Worm (Caenorhabditis elegans) whole organism, L1 larva: ENCODE measurements around the gene F53A2.9.

Experiments
- C16A3.4 ChIP-seq: fragments of 150-350 bp; optimal IDR thresholded peaks from 2 replicates; lab custom pipeline; 2014; ENCODE audit warnings: missing biosample characterization, missing genetic modification characterization
- F16B12.6 ChIP-seq: fragments of 150-350 bp; optimal IDR thresholded peaks from 2 replicates; lab custom pipeline; 2014; ENCODE audit warnings: missing biosample characterization, missing genetic modification characterization
- aha-1 ChIP-seq: fragments of 150-350 bp; optimal IDR thresholded peaks from 2 replicates; lab custom pipeline; 2014; ENCODE audit warnings: missing biosample characterization, missing genetic modification characterization
- alr-1 ChIP-seq: fragments of 200-800 bp; sonication (Bioruptor generic); optimal IDR thresholded peaks from 2 replicates; lab custom pipeline; 2018; ENCODE audit warnings: borderline replicate concordance, mild to moderate bottlenecking, missing genetic modification characterization, missing compliant biosample characterization
- aly-2 ChIP-seq: fragments of 150-350 bp; optimal IDR thresholded peaks from 2 replicates; lab custom pipeline; 2014; ENCODE audit warnings: missing biosample characterization, missing genetic modification characterization
- ama-1 ChIP-seq: fragments of 150-350 bp; optimal IDR thresholded peaks from 2 replicates; lab custom pipeline; 2014
- ceh-63 ChIP-seq: fragments of 200-800 bp; sonication (Bioruptor generic); optimal IDR thresholded peaks from 2 replicates; lab custom pipeline; 2018; ENCODE audit warnings: mild to moderate bottlenecking, missing genetic modification characterization, missing compliant biosample characterization
- ces-1 ChIP-seq: fragments of 150-350 bp; optimal IDR thresholded peaks from 2 replicates; lab custom pipeline; 2014; ENCODE audit warnings: missing biosample characterization, missing genetic modification reagents, missing genetic modification characterization
- efl-1 ChIP-seq, 4 experiments: fragments of 150-350 bp; optimal IDR thresholded peaks in 3 of 4; peaks in 1 of 4; 1 replicate in 1 of 4; 2 replicates in 3 of 4; lab custom pipeline; 2014; ENCODE audit warnings: missing biosample characterization in 2 of 4, missing genetic modification characterization in 2 of 4, missing genetic modification reagents in 2 of 4
- egl-13 ChIP-seq: sonication (generic microtip); optimal IDR thresholded peaks from 2 replicates; lab custom pipeline; 2016; ENCODE audit warnings: missing genotype, missing genetic modification reagents, missing genetic modification characterization, missing compliant biosample characterization
- fkh-8 ChIP-seq: sonication (generic microtip); optimal IDR thresholded peaks from 2 replicates; lab custom pipeline; 2016; ENCODE audit warnings: mild to moderate bottlenecking, missing genetic modification characterization, missing compliant biosample characterization
- grh-1 ChIP-seq: fragments of 200-800 bp; sonication (Bioruptor generic); IDR thresholded peaks from 2 replicates; pipeline ENCODE4 v1.3.6; 2022; ENCODE audit warnings: missing genetic modification reagents, missing genetic modification characterization, missing compliant biosample characterization
- hpl-2 ChIP-seq: fragments of 150-350 bp; optimal IDR thresholded peaks from 2 replicates; lab custom pipeline; 2014; ENCODE audit warnings: missing biosample characterization, missing genetic modification reagents, missing genetic modification characterization
- irx-1 ChIP-seq: sonication (generic microtip); optimal IDR thresholded peaks from 2 replicates; lab custom pipeline; 2016; ENCODE audit warnings: missing genetic modification characterization, missing compliant biosample characterization
- lin-39 ChIP-seq: fragments of 150-350 bp; optimal IDR thresholded peaks from 2 replicates; lab custom pipeline; 2014; ENCODE audit warnings: missing biosample characterization, missing genetic modification reagents, missing genetic modification characterization
- lir-3 ChIP-seq: sonication (generic microtip); optimal IDR thresholded peaks from 2 replicates; lab custom pipeline; 2016; ENCODE audit warnings: mild to moderate bottlenecking, missing genetic modification characterization, moderate library complexity, missing compliant biosample characterization; ENCODE audit not compliant: poor library complexity
- mdl-1 ChIP-seq, 2 experiments: fragments of 150-350 bp; optimal IDR thresholded peaks; 2 replicates each; lab custom pipeline; 2014 to 2017; ENCODE audit warnings: missing biosample characterization in 2 of 2, missing genetic modification characterization in 2 of 2, inconsistent platforms in 1 of 2
- nhr-11 ChIP-seq: fragments of 150-350 bp; optimal IDR thresholded peaks from 2 replicates; lab custom pipeline; 2014; ENCODE audit warnings: missing biosample characterization, missing genetic modification characterization
- nhr-28 ChIP-seq: fragments of 150-350 bp; optimal IDR thresholded peaks from 2 replicates; lab custom pipeline; 2014; ENCODE audit warnings: missing biosample characterization, missing genetic modification characterization
- nhr-47 ChIP-seq: sonication (generic microtip); optimal IDR thresholded peaks from 2 replicates; lab custom pipeline; 2016; ENCODE audit warnings: mild to moderate bottlenecking, missing genetic modification characterization, moderate library complexity, missing compliant biosample characterization
- nhr-77 ChIP-seq: fragments of 150-350 bp; optimal IDR thresholded peaks from 2 replicates; lab custom pipeline; 2014; ENCODE audit warnings: missing biosample characterization, missing genetic modification characterization
- nhr-85 ChIP-seq: sonication (generic microtip); peaks from one replicate; lab custom pipeline; 2016; ENCODE audit warnings: missing genetic modification characterization, inconsistent platforms, missing compliant biosample characterization
- pax-3 ChIP-seq: fragments of 200-800 bp; sonication (Bioruptor generic); optimal IDR thresholded peaks from 2 replicates; lab custom pipeline; 2018; ENCODE audit warnings: mild to moderate bottlenecking, missing genetic modification characterization, moderate library complexity, missing compliant biosample characterization
- rnt-1 ChIP-seq: sonication (generic microtip); optimal IDR thresholded peaks from 2 replicates; lab custom pipeline; 2016; ENCODE audit warnings: mild to moderate bottlenecking, missing genetic modification characterization, moderate library complexity, missing compliant biosample characterization
- skn-1 ChIP-seq: fragments of 150-350 bp; optimal IDR thresholded peaks from 2 replicates; lab custom pipeline; 2014; ENCODE audit warnings: missing biosample characterization, missing genetic modification characterization
- snu-23 ChIP-seq: sonication (generic microtip); optimal IDR thresholded peaks from 2 replicates; lab custom pipeline; 2016; ENCODE audit warnings: missing genetic modification characterization, missing compliant biosample characterization
- sox-4 ChIP-seq: sonication (generic microtip); optimal IDR thresholded peaks from 2 replicates; lab custom pipeline; 2016; ENCODE audit warnings: missing genetic modification characterization, missing compliant biosample characterization
- sup-37 ChIP-seq: fragments of 200-800 bp; sonication (Bioruptor generic); optimal IDR thresholded peaks from 2 replicates; lab custom pipeline; 2018; ENCODE audit warnings: mild to moderate bottlenecking, missing genetic modification characterization, missing compliant biosample characterization
- swsn-7 ChIP-seq: sonication (generic microtip); optimal IDR thresholded peaks from 2 replicates; lab custom pipeline; 2016; ENCODE audit warnings: missing genetic modification characterization, missing compliant biosample characterization
- tlp-1 ChIP-seq: fragments of 150-350 bp; optimal IDR thresholded peaks from 2 replicates; lab custom pipeline; 2014; ENCODE audit warnings: missing biosample characterization, missing genetic modification characterization
- unc-130 ChIP-seq: fragments of 150-350 bp; optimal IDR thresholded peaks from 2 replicates; lab custom pipeline; 2017; ENCODE audit warnings: missing biosample characterization, missing genetic modification characterization, inconsistent platforms
- unc-30 ChIP-seq: sonication (generic microtip); optimal IDR thresholded peaks from 2 replicates; lab custom pipeline; 2017; ENCODE audit warnings: missing biosample characterization, missing genetic modification characterization
- xbp-1 ChIP-seq: sonication (generic microtip); optimal IDR thresholded peaks from 2 replicates; lab custom pipeline; 2016; ENCODE audit warnings: missing genetic modification characterization, missing compliant biosample characterization
- zag-1 ChIP-seq: fragments of 150-350 bp; optimal IDR thresholded peaks from 2 replicates; lab custom pipeline; 2014; ENCODE audit warnings: missing biosample characterization, missing genetic modification characterization
- ztf-11 ChIP-seq, 2 experiments: sonication (generic microtip); optimal IDR thresholded peaks; 2 replicates each; lab custom pipeline; 2016 to 2017; ENCODE audit warnings: missing genetic modification characterization in 2 of 2, missing biosample characterization in 1 of 2, missing compliant biosample characterization in 1 of 2
- ztf-4 ChIP-seq: fragments of 150-350 bp; optimal IDR thresholded peaks from 2 replicates; lab custom pipeline; 2014; ENCODE audit warnings: missing biosample characterization, missing genetic modification characterization

F53A2.9 gene

DNA sequence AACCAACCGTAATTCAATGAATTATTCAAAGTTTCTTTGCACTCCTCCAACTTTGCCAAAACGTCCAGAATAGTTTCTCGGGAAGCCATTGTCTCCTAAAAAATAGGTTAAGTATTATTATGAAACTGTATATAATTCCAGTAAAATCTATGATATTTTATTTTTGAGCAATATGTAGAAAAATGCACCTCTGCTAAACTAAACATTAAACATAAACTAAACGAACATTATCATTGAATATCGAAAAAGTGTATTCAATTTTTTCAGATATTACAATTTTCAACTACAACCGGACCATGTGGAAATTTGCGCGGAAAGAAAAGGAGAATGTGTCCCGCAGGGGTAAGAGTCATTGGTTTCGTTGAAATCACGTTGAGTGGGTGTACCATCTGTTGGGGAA is 19.5 kb downstream of the F53A2.9 start, which contains the start of gene F53A2.3:
TSS of gene F53A2.3 (minus strand) at position 101 of the 400 bp plus-strand sequence.
- TF ChIP-seq unc-30 (no peak), hpl-2 (GFP tag; lab: Kevin White, UChicago) (no peak), ztf-4 (tag; lab: Kevin White, UChicago) (no peak), lir-3 (tag; lab: Kevin White, UChicago) (no peak), sox-4 (no peak), irx-1 (tag; lab: Kevin White, UChicago) (no peak), snu-23 (no peak), aly-2 (tag; lab: Kevin White, UChicago) (no peak), efl-1 (optimal IDR thresholded peaks at IDR 0.05; lab: Kevin White, UChicago) (no peak), efl-1 (GFP tag; optimal IDR thresholded peaks at IDR 0.05 in 1 of 2; lab: Kevin White, UChicago) (no peak), nhr-85 (tag; lab: Kevin White, UChicago) (no peak)
- TF ChIP-seq, all 84 proteins: peak for 0

DNA sequence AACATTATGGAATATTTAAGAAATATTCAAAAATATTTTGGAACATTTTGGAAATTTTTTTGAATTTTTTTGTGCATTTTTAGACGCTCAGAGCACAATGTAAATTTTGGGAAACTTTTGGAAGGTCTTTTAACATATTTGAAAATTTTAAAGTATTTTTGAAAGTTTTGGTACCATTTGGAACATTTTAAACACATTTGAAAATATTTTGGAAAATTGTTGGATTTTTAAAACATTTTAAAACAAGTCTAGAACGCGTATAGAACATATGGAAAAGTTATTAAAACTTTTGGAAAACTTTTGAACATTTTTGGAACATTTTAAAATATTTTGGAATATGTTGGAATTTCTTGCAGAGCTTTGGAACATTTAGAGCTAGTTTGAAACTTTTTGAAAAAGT is 25.4 kb downstream of the F53A2.9 start, which contains the start of gene sdz-20:
TSS of gene sdz-20 (plus strand) at position 301 of the 400 bp plus-strand sequence.
- no peak for TF ChIP-seq aly-2 (tag; lab: Kevin White, UChicago)
- TF ChIP-seq swsn-7 (tag; lab: Kevin White, UChicago), result no peak
- no peak for TF ChIP-seq zag-1
- TF ChIP-seq ces-1 (GFP tag; lab: Kevin White, UChicago), result no peak
- TF ChIP-seq ztf-11 (tag; optimal IDR thresholded peaks at IDR 0.05; lab: Kevin White, UChicago), result no peak
- no peak for TF ChIP-seq F16B12.6
- TF ChIP-seq irx-1 (tag; lab: Kevin White, UChicago), result no peak
- TF ChIP-seq fkh-8 (tag; lab: Kevin White, UChicago), result no peak
- no peak for TF ChIP-seq ceh-63
- no peak for TF ChIP-seq nhr-47
- no peak for TF ChIP-seq xbp-1 (tag; lab: Kevin White, UChicago)
- no peak for TF ChIP-seq nhr-11 (tag; lab: Kevin White, UChicago)
- TF ChIP-seq, all 84 proteins: peak for 0

DNA sequence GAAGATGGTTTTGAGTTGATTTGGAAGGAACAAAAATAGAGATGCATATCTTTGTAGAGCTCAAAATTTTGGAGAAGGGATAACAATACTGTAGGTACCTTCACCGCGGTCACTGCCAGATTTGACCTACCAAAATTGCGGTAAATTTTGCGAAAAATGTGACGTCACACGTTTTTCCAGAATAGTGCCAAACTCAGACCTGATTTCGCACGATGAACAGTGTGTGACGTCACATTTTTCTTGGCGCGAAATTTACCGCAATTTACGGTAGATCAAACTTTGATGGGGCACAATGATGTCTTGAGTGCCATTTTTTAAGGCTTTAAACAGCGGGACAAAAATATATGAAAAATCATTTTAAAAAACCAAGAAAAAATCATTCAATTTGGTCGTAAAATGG is 30.2 kb downstream of the F53A2.9 start:
- TF ChIP-seq aly-2 (tag; lab: Kevin White, UChicago) (no peak), nhr-47 (no peak), rnt-1 (tag; lab: Kevin White, UChicago) (no peak), C16A3.4 (tag; lab: Kevin White, UChicago) (no peak), skn-1 (tag; lab: Kevin White, UChicago) (no peak), ceh-63 (no peak), nhr-85 (tag; lab: Kevin White, UChicago) (peak; percentile 10), F16B12.6 (no peak), nhr-11 (tag; lab: Kevin White, UChicago) (no peak), efl-1 (optimal IDR thresholded peaks at IDR 0.05; lab: Kevin White, UChicago) (no peak), efl-1 (GFP tag; optimal IDR thresholded peaks at IDR 0.05 in 1 of 2; lab: Kevin White, UChicago) (peak in 1 of 2 experiments; percentile 64), tlp-1 (no peak), pax-3 (tag; lab: Kevin White, UChicago) (no peak)
- TF ChIP-seq, all 84 proteins: peak for 2

DNA sequence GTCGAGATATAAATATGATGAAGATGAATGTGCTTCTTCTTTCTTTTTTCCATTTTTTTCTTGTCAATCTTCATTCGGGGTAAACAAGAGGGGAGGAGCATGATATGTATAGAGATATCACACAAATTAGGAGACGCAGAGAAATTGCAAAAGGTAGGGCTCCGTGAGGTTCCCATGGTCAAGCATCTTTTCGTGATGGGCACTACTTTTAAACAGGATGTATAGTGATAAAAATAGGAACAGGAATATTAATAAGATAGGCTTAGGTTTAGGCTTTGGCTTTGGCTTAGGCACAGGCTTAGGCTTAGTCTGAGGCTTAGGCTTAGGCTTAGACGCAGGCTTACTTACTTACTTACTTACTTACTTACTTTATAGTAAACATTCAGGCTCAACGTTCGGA is 34.4 kb downstream of the F53A2.9 start, which contains the start of gene F53A2.1:
TSS of gene F53A2.1 (minus strand) at position 101 of the 400 bp plus-strand sequence.
- no peak for TF ChIP-seq irx-1 (tag; lab: Kevin White, UChicago)
- no peak for TF ChIP-seq ama-1
- no peak for TF ChIP-seq sup-37
- TF ChIP-seq lin-39, result no peak
- no peak for TF ChIP-seq egl-13 (tag; lab: Kevin White, UChicago)
- no peak for TF ChIP-seq hpl-2 (GFP tag; lab: Kevin White, UChicago)
- TF ChIP-seq xbp-1 (tag; lab: Kevin White, UChicago), result no peak
- no peak for TF ChIP-seq F16B12.6
- no peak for TF ChIP-seq nhr-77 (tag; lab: Kevin White, UChicago)
- no peak for TF ChIP-seq rnt-1 (tag; lab: Kevin White, UChicago)
- no peak for TF ChIP-seq efl-1 (optimal IDR thresholded peaks at IDR 0.05; lab: Kevin White, UChicago)
- no peak for TF ChIP-seq efl-1 (GFP tag; optimal IDR thresholded peaks at IDR 0.05 in 1 of 2; lab: Kevin White, UChicago)
- no peak for TF ChIP-seq nhr-28 (tag; lab: Kevin White, UChicago)
- no peak for TF ChIP-seq alr-1 (tag; lab: Kevin White, UChicago)
- no peak for TF ChIP-seq ces-1 (GFP tag; lab: Kevin White, UChicago)
- TF ChIP-seq ceh-63, result no peak
- no peak for TF ChIP-seq grh-1
- TF ChIP-seq swsn-7 (tag; lab: Kevin White, UChicago), result no peak
- no peak for TF ChIP-seq aha-1 (tag; lab: Kevin White, UChicago)
- TF ChIP-seq unc-130 (tag; lab: Kevin White, UChicago), result no peak
- no peak for TF ChIP-seq mdl-1 (tag; optimal IDR thresholded peaks at IDR 0.05; lab: Kevin White, UChicago)
